Worm (Caenorhabditis elegans): Measurements from ENCODE around the gene srlf-35.

Gene srlf-35

ce11 chrV:462263-462662 lies 41.6 kb upstream of the srlf-35 start, which contains the start of gene nhr-202:
nhr-202 (plus strand) TSS chrV:462588.
- TF ChIP-seq daf-8 (GFP tag; IDR thresholded peaks at IDR 0.05) (no peak), nhr-10 (tag; optimal IDR thresholded peaks at IDR 0.05) (no peak), nhr-28 (tag; optimal IDR thresholded peaks at IDR 0.05) (peak; percentile 100), hif-1 (tag; optimal IDR thresholded peaks at IDR 0.05) (no peak), nhr-48 (tag; optimal IDR thresholded peaks at IDR 0.05) (peak; percentile 35), rbr-2 (tag; optimal IDR thresholded peaks at IDR 0.05) (no peak), ceh-32 (tag; optimal IDR thresholded peaks at IDR 0.05; ENCODE audit: poor library complexity) (no peak), ceh-44 (GFP tag; IDR thresholded peaks at IDR 0.05) (no peak), mxl-2 (GFP tag; conservative IDR thresholded peaks at IDR 0.05) (no peak), ces-1 (GFP tag; optimal IDR thresholded peaks at IDR 0.05) (no peak), T26A8.4 (GFP tag; IDR thresholded peaks at IDR 0.05) (no peak), lir-3 (tag; optimal IDR thresholded peaks at IDR 0.05) (no peak), set-16 (GFP tag; IDR thresholded peaks at IDR 0.05) (no peak), F37D6.2 (tag; optimal IDR thresholded peaks at IDR 0.05) (no peak), dmd-8 (GFP tag; IDR thresholded peaks at IDR 0.05) (no peak), nhr-6 (tag; optimal IDR thresholded peaks at IDR 0.05) (no peak), duxl-1 (tag; optimal IDR thresholded peaks at IDR 0.05; ENCODE audit: poor library complexity) (no peak), aha-1 (tag) (no peak), attf-4 (tag; optimal IDR thresholded peaks at IDR 0.05) (no peak), php-3 (GFP tag; IDR thresholded peaks at IDR 0.05) (no peak), unc-130 (GFP tag; optimal IDR thresholded peaks at IDR 0.05) (no peak), nhr-25 (tag; optimal IDR thresholded peaks at IDR 0.05; ENCODE audit: borderline replicate concordance, insufficient read depth) (no peak), ama-1 (optimal IDR thresholded peaks at IDR 0.05) (no peak), ctbp-1 (GFP tag; IDR thresholded peaks at IDR 0.05) (no peak), daf-12 (tag; optimal IDR thresholded peaks at IDR 0.05) (no peak), ceh-82 (tag; optimal IDR thresholded peaks at IDR 0.05) (no peak), unc-62 (GFP tag; optimal IDR thresholded peaks at IDR 0.05 in 1 of 2) (no peak), unc-62 (tag; optimal IDR thresholded peaks at IDR 0.05) (no peak), zfp-3 (GFP tag; conservative IDR thresholded peaks at IDR 0.05) (no peak), dve-1 (tag; optimal IDR thresholded peaks at IDR 0.05; ENCODE audit: insufficient read depth) (peak; percentile 58), egl-27 (tag; optimal IDR thresholded peaks at IDR 0.05) (no peak), saeg-2 (GFP tag; IDR thresholded peaks at IDR 0.05) (no peak), Y48G9A.11 (GFP tag; IDR thresholded peaks at IDR 0.05) (no peak), mdt-29 (GFP tag; IDR thresholded peaks at IDR 0.05) (no peak), mes-2 (tag; optimal IDR thresholded peaks at IDR 0.05; ENCODE audit: poor library complexity, severe bottlenecking) (no peak), madf-9 (GFP tag; conservative IDR thresholded peaks at IDR 0.05) (no peak), zip-11 (GFP tag; IDR thresholded peaks at IDR 0.05) (no peak), Y5F2A.4 (GFP tag; optimal IDR thresholded peaks at IDR 0.05) (no peak), nhr-76 (tag; optimal IDR thresholded peaks at IDR 0.05) (no peak), lin-13 (GFP tag; optimal IDR thresholded peaks at IDR 0.05) (no peak), egl-43 (GFP tag; IDR thresholded peaks at IDR 0.05) (no peak), lin-29 (GFP tag; IDR thresholded peaks at IDR 0.05) (no peak), T20F7.1 (GFP tag; optimal IDR thresholded peaks at IDR 0.05) (no peak), mxl-3 (GFP tag; optimal IDR thresholded peaks at IDR 0.05) (no peak), Y75B8A.6 (GFP tag; IDR thresholded peaks at IDR 0.05) (no peak), lin-38 (GFP tag; IDR thresholded peaks at IDR 0.05) (no peak), arid-1 (GFP tag; conservative IDR thresholded peaks at IDR 0.05) (no peak), nhr-77 (tag; optimal IDR thresholded peaks at IDR 0.05) (peak; percentile 86), daf-16 (GFP tag; optimal IDR thresholded peaks at IDR 0.05) (no peak), daf-16 (tag; optimal IDR thresholded peaks at IDR 0.05) (peak; percentile 59), fkh-10 (GFP tag; optimal IDR thresholded peaks at IDR 0.05) (no peak), ztf-11 (tag; optimal IDR thresholded peaks at IDR 0.05) (no peak), lin-1 (GFP tag; IDR thresholded peaks at IDR 0.05) (no peak)
